Worm (Caenorhabditis elegans) whole organism, mixed stage, embryonic: Measurements from ENCODE around the gene F46G10.2.

Source experiments
- blmp-1 ChIP-seq: fragments of 150-350 bp; optimal IDR thresholded peaks from 2 replicates; lab custom pipeline; 2014; ENCODE audit warnings: missing biosample characterization, missing genetic modification characterization
- drap-1 ChIP-seq: fragments of 200-800 bp; sonication (Bioruptor generic); optimal IDR thresholded peaks from 3 replicates; lab custom pipeline; 2018; ENCODE audit warnings: mild to moderate bottlenecking, missing genetic modification characterization, missing compliant biosample characterization
- elt-3 ChIP-seq: fragments of 150-350 bp; optimal IDR thresholded peaks from 2 replicates; lab custom pipeline; 2014; ENCODE audit warnings: missing biosample characterization, missing genetic modification characterization
- flh-1 ChIP-seq: fragments of 200-800 bp; sonication (Bioruptor generic); optimal IDR thresholded peaks from 2 replicates; lab custom pipeline; 2018; ENCODE audit warnings: mild to moderate bottlenecking, missing genetic modification characterization, moderate library complexity, missing compliant biosample characterization
- hlh-1 ChIP-seq: fragments of 150-350 bp; optimal IDR thresholded peaks from 2 replicates; lab custom pipeline; 2014; ENCODE audit warnings: missing biosample characterization, missing genetic modification reagents, missing genetic modification characterization
- lin-13 ChIP-seq: fragments of 150-350 bp; optimal IDR thresholded peaks from 2 replicates; lab custom pipeline; 2014; ENCODE audit warnings: missing biosample characterization, missing genetic modification characterization
- nhr-12 ChIP-seq: fragments of 150-350 bp; optimal IDR thresholded peaks from 2 replicates; lab custom pipeline; 2014; ENCODE audit warnings: missing biosample characterization, missing genetic modification characterization
- nhr-237 ChIP-seq: fragments of 150-350 bp; optimal IDR thresholded peaks from 2 replicates; lab custom pipeline; 2014; ENCODE audit warnings: missing biosample characterization, missing genetic modification characterization
- nhr-76 ChIP-seq: sonication (generic microtip); optimal IDR thresholded peaks from 2 replicates; lab custom pipeline; 2017; ENCODE audit warnings: missing biosample characterization, missing genetic modification characterization
- sptf-1 ChIP-seq: sonication (generic microtip); optimal IDR thresholded peaks from 2 replicates; lab custom pipeline; 2017; ENCODE audit warnings: mild to moderate bottlenecking, missing genetic modification characterization, moderate library complexity, missing compliant biosample characterization
- unc-120 ChIP-seq: sonication (generic microtip); optimal IDR thresholded peaks from 2 replicates; lab custom pipeline; 2017; ENCODE audit warnings: missing genetic modification characterization, missing compliant biosample characterization; ENCODE audit not compliant: poor library complexity, severe bottlenecking
- unc-62 ChIP-seq: fragments of 150-350 bp; optimal IDR thresholded peaks from 2 replicates; lab custom pipeline; 2014; ENCODE audit warnings: missing biosample characterization, missing genetic modification reagents, missing genetic modification characterization

- TF ChIP-seq unc-120 (tag; lab: Kevin White, UChicago) (no peak), nhr-12 (tag; lab: Kevin White, UChicago) (no peak), nhr-76 (no peak), hlh-1 (tag; lab: Kevin White, UChicago) (no peak), nhr-237 (tag; lab: Kevin White, UChicago) (no peak), sptf-1 (tag; lab: Kevin White, UChicago) (no peak), unc-62 (GFP tag; lab: Kevin White, UChicago) (no peak), blmp-1 (tag; lab: Kevin White, UChicago) (no peak), lin-13 (tag; lab: Kevin White, UChicago) (no peak), flh-1 (GFP tag; lab: Kevin White, UChicago) (no peak), drap-1 (GFP tag; lab: Kevin White, UChicago) (no peak), elt-3 (tag; lab: Kevin White, UChicago) (no peak)
Measured at ce11 chrX:13324326-13324725, 1.6 kb downstream of the F46G10.2 start.
